Fruit fly (Drosophila melanogaster) whole organism, prepupa: ENCODE data around the gene CG2691.
A peak's percentile ranks its signal among the peaks of the same experiment; 100 is the strongest.

Source experiments
- Blimp-1 ChIP-seq: fragments of 200-800 bp; sonication (Bioruptor generic); optimal IDR thresholded peaks from 3 replicates; lab custom pipeline; 2017; ENCODE audit warnings: missing biosample characterization, missing genetic modification characterization, mild to moderate bottlenecking, moderate library complexity, missing genetic modification reagents
- CG10631 ChIP-seq: fragments of 200-800 bp; sonication (Bioruptor generic); optimal IDR thresholded peaks from 2 replicates; lab custom pipeline; 2016; ENCODE audit warnings: missing biosample characterization, missing genetic modification characterization
- CG10669 ChIP-seq: fragments of 200-800 bp; sonication (Bioruptor generic); optimal IDR thresholded peaks from 3 replicates; lab custom pipeline; 2018; ENCODE audit warnings: missing biosample characterization, mild to moderate bottlenecking, missing genetic modification characterization, moderate library complexity
- CG11294 ChIP-seq: fragments of 200-800 bp; sonication (Bioruptor generic); IDR thresholded peaks from 2 replicates; pipeline ENCODE4 v1.3.6; 2022; ENCODE audit warnings: missing biosample characterization, missing genetic modification characterization
- CG11902 ChIP-seq: fragments of 200-800 bp; sonication (Bioruptor generic); optimal IDR thresholded peaks from 3 replicates; lab custom pipeline; 2016; ENCODE audit warnings: missing biosample characterization, missing genetic modification characterization
- CG15336 ChIP-seq: fragments of 200-800 bp; sonication (Bioruptor generic); IDR thresholded peaks from 2 replicates; pipeline ENCODE4 v1.3.6; 2022; ENCODE audit warnings: missing biosample characterization, missing genetic modification characterization
- CG16779 ChIP-seq: fragments of 200-800 bp; sonication (Bioruptor generic); optimal IDR thresholded peaks from 3 replicates; lab custom pipeline; 2017; ENCODE audit warnings: missing biosample characterization, mild to moderate bottlenecking, missing genetic modification characterization
- CG3032 ChIP-seq: fragments of 200-800 bp; optimal IDR thresholded peaks from 2 replicates; lab custom pipeline; 2019; ENCODE audit warnings: missing biosample characterization, mild to moderate bottlenecking, missing genetic modification characterization, moderate library complexity
- CG31627 ChIP-seq: fragments of 200-800 bp; sonication (Bioruptor generic); optimal IDR thresholded peaks from 3 replicates; lab custom pipeline; 2016; ENCODE audit warnings: missing biosample characterization, missing genetic modification characterization
- CG34406 ChIP-seq: fragments of 200-800 bp; sonication (Bioruptor generic); optimal IDR thresholded peaks from 3 replicates; lab custom pipeline; 2016; ENCODE audit warnings: missing biosample characterization, missing genetic modification characterization
- CG6163 ChIP-seq: fragments of 200-800 bp; sonication (Bioruptor generic); IDR thresholded peaks from 3 replicates; pipeline ENCODE4 v1.3.6; 2022; ENCODE audit warnings: missing biosample characterization, missing genetic modification characterization
- CG6792 ChIP-seq: fragments of 200-800 bp; sonication (Bioruptor generic); optimal IDR thresholded peaks from 3 replicates; lab custom pipeline; 2016; ENCODE audit warnings: missing biosample characterization, missing genetic modification characterization
- CG6808 ChIP-seq: fragments of 200-800 bp; sonication (Bioruptor generic); optimal IDR thresholded peaks from 3 replicates; lab custom pipeline; 2017; ENCODE audit warnings: missing biosample characterization, missing genetic modification characterization, mild to moderate bottlenecking, moderate library complexity, missing genetic modification reagents
- CG6854 ChIP-seq: fragments of 200-800 bp; sonication (Bioruptor generic); optimal IDR thresholded peaks from 2 replicates; lab custom pipeline; 2017; ENCODE audit warnings: missing biosample characterization, mild to moderate bottlenecking, missing genetic modification characterization
- CG8319 ChIP-seq: fragments of 200-800 bp; sonication (Bioruptor generic); optimal IDR thresholded peaks from 3 replicates; lab custom pipeline; 2016; ENCODE audit warnings: missing biosample characterization, missing genetic modification characterization
- CG8632 ChIP-seq: fragments of 200-800 bp; sonication (Bioruptor generic); optimal IDR thresholded peaks from 3 replicates; lab custom pipeline; 2016; ENCODE audit warnings: missing biosample characterization, missing genetic modification characterization
- CG9139 ChIP-seq: fragments of 200-800 bp; sonication (Bioruptor generic); optimal IDR thresholded peaks from 3 replicates; lab custom pipeline; 2017; ENCODE audit warnings: missing biosample characterization, mild to moderate bottlenecking, missing genetic modification characterization
- Eip75B ChIP-seq: fragments of 200-800 bp; sonication (Bioruptor generic); optimal IDR thresholded peaks from 3 replicates; lab custom pipeline; 2016; ENCODE audit warnings: missing biosample characterization, missing genetic modification characterization
- Eip78C ChIP-seq: fragments of 200-800 bp; sonication (Bioruptor generic); peaks from one replicate; lab custom pipeline; 2016; ENCODE audit warnings: missing biosample characterization, missing genetic modification characterization
- Eip93F ChIP-seq: fragments of 200-800 bp; sonication (Bioruptor generic); optimal IDR thresholded peaks from 2 replicates; lab custom pipeline; 2016; ENCODE audit warnings: missing biosample characterization, mild to moderate bottlenecking, missing genetic modification characterization
- Ets21C ChIP-seq: fragments of 200-800 bp; sonication (Bioruptor generic); optimal IDR thresholded peaks from 3 replicates; lab custom pipeline; 2016; ENCODE audit warnings: missing biosample characterization, missing genetic modification characterization
- Ets96B ChIP-seq: fragments of 200-800 bp; optimal IDR thresholded peaks from 2 replicates; lab custom pipeline; 2019; ENCODE audit warnings: missing biosample characterization, mild to moderate bottlenecking, missing genetic modification characterization, moderate library complexity
- Hr39 ChIP-seq: fragments of 200-800 bp; sonication (Bioruptor generic); optimal IDR thresholded peaks from 2 replicates; lab custom pipeline; 2016; ENCODE audit warnings: missing biosample characterization, missing genetic modification characterization
- Lpt ChIP-seq: fragments of 200-800 bp; sonication (Bioruptor generic); optimal IDR thresholded peaks from 3 replicates; lab custom pipeline; 2016; ENCODE audit warnings: missing biosample characterization, missing genetic modification characterization
- Met ChIP-seq: fragments of 200-800 bp; sonication (Bioruptor generic); optimal IDR thresholded peaks from 3 replicates; lab custom pipeline; 2016; ENCODE audit warnings: missing biosample characterization, missing genetic modification characterization
- OdsH ChIP-seq: fragments of 200-800 bp; sonication (Bioruptor generic); optimal IDR thresholded peaks from 3 replicates; lab custom pipeline; 2016; ENCODE audit warnings: missing biosample characterization, missing genetic modification characterization
- Smox ChIP-seq: fragments of 200-800 bp; sonication (Bioruptor generic); optimal IDR thresholded peaks from 3 replicates; lab custom pipeline; 2016; ENCODE audit warnings: missing biosample characterization, missing genetic modification characterization
- Sox102F ChIP-seq: fragments of 200-800 bp; sonication (Bioruptor generic); optimal IDR thresholded peaks from 2 replicates; lab custom pipeline; 2016; ENCODE audit warnings: missing biosample characterization, mild to moderate bottlenecking, missing genetic modification characterization
- Sox15 ChIP-seq: fragments of 200-800 bp; sonication (Bioruptor generic); optimal IDR thresholded peaks from 3 replicates; lab custom pipeline; 2016; ENCODE audit warnings: missing biosample characterization, missing genetic modification characterization
- achi ChIP-seq: fragments of 200-800 bp; sonication (Bioruptor generic); optimal IDR thresholded peaks from 3 replicates; lab custom pipeline; 2016; ENCODE audit warnings: missing biosample characterization, missing genetic modification characterization
- acj6 ChIP-seq: fragments of 200-800 bp; sonication (Bioruptor generic); optimal IDR thresholded peaks from 3 replicates; lab custom pipeline; 2016; ENCODE audit warnings: missing biosample characterization, missing genetic modification characterization
- dsx ChIP-seq: fragments of 200-800 bp; optimal IDR thresholded peaks from 3 replicates; lab custom pipeline; 2019; ENCODE audit warnings: missing biosample characterization, mild to moderate bottlenecking, missing genetic modification characterization, moderate library complexity; ENCODE audit not compliant: poor library complexity, severe bottlenecking
- eg ChIP-seq: fragments of 200-800 bp; sonication (Bioruptor generic); IDR thresholded peaks from 3 replicates; pipeline ENCODE4 v1.3.6; 2022; ENCODE audit warnings: missing biosample characterization, missing genetic modification characterization
- esn ChIP-seq: fragments of 200-800 bp; sonication (Bioruptor generic); optimal IDR thresholded peaks from 2 replicates; lab custom pipeline; 2016; ENCODE audit warnings: missing biosample characterization, mild to moderate bottlenecking, missing genetic modification characterization, moderate library complexity
- fd59A ChIP-seq: fragments of 200-800 bp; sonication (Bioruptor generic); optimal IDR thresholded peaks from 2 replicates; lab custom pipeline; 2017; ENCODE audit warnings: missing biosample characterization, mild to moderate bottlenecking, missing genetic modification characterization, missing genetic modification reagents
- fkh ChIP-seq: fragments of 200-800 bp; sonication (Bioruptor generic); optimal IDR thresholded peaks from 3 replicates; lab custom pipeline; 2017; ENCODE audit warnings: missing biosample characterization, mild to moderate bottlenecking, missing genetic modification characterization, moderate library complexity
- lz ChIP-seq: fragments of 200-800 bp; sonication (Bioruptor generic); optimal IDR thresholded peaks from 3 replicates; lab custom pipeline; 2016; ENCODE audit warnings: missing biosample characterization, missing genetic modification characterization
- net ChIP-seq: fragments of 200-800 bp; sonication (Bioruptor generic); optimal IDR thresholded peaks from 3 replicates; lab custom pipeline; 2016; ENCODE audit warnings: missing biosample characterization, missing genetic modification characterization
- pdm3 ChIP-seq: fragments of 200-800 bp; sonication (Bioruptor generic); optimal IDR thresholded peaks from 3 replicates; lab custom pipeline; 2016; ENCODE audit warnings: missing biosample characterization, missing genetic modification characterization
- svp ChIP-seq: fragments of 200-800 bp; sonication (Bioruptor generic); peaks from one replicate; lab custom pipeline; 2016; ENCODE audit warnings: missing biosample characterization, missing genetic modification characterization
- topi ChIP-seq: fragments of 200-800 bp; sonication (Bioruptor generic); optimal IDR thresholded peaks from 3 replicates; lab custom pipeline; 2016; ENCODE audit warnings: missing biosample characterization, missing genetic modification characterization
- vri ChIP-seq: fragments of 200-800 bp; sonication (Bioruptor generic); optimal IDR thresholded peaks from 3 replicates; lab custom pipeline; 2016; ENCODE audit warnings: missing biosample characterization, mild to moderate bottlenecking, missing genetic modification characterization

CG2691 gene

dm6 chrX:13639998-13640691, 15.9 kb upstream of the CG2691 start (continued):
- peak; percentile 97 for TF ChIP-seq CG11294 (GFP tag; lab: Robert Waterston, UW)
- TF ChIP-seq CG34406 (GFP tag; lab: Kevin White, UChicago), result peak; percentile 98
- TF ChIP-seq CG15336 (GFP tag; lab: Robert Waterston, UW), result peak; percentile 99
- peak; percentile 94 for TF ChIP-seq lz (GFP tag; lab: Kevin White, UChicago)
- TF ChIP-seq net (GFP tag; lab: Kevin White, UChicago), result peak; percentile 99
- TF ChIP-seq Sox15 (GFP tag; lab: Kevin White, UChicago), result peak; percentile 95
- TF ChIP-seq Ets21C (GFP tag; lab: Kevin White, UChicago), result peak; percentile 91
- TF ChIP-seq Eip93F, result peak; percentile 83
- peak; percentile 97 for TF ChIP-seq topi (GFP tag; lab: Kevin White, UChicago)
- peak; percentile 94 for TF ChIP-seq CG9139 (GFP tag; lab: Kevin White, UChicago)
- TF ChIP-seq acj6, result peak; percentile 98
- peak; percentile 96 for TF ChIP-seq CG11902 (GFP tag; lab: Kevin White, UChicago)
- TF ChIP-seq Lpt (GFP tag; lab: Kevin White, UChicago), result peak; percentile 98
- peak; percentile 95 for TF ChIP-seq fd59A
- peak; percentile 97 for TF ChIP-seq CG10631 (GFP tag; lab: Kevin White, UChicago)
- peak; percentile 90 for TF ChIP-seq vri
- peak; percentile 94 for TF ChIP-seq CG6808 (GFP tag; lab: Kevin White, UChicago)
- peak; percentile 95 for TF ChIP-seq Hr39
- peak; percentile 94 for TF ChIP-seq Smox (GFP tag; lab: Kevin White, UChicago)
- TF ChIP-seq Met (GFP tag; lab: Kevin White, UChicago), result peak; percentile 95

- no peak for TF ChIP-seq esn (GFP tag; lab: Kevin White, UChicago)
- TF ChIP-seq CG31627, result no peak
Measured at dm6 chrX:13637588-13637987, 13.4 kb upstream of the CG2691 start.

- no peak for TF ChIP-seq Sox102F (GFP tag; lab: Kevin White, UChicago)
- TF ChIP-seq eg (GFP tag; lab: Robert Waterston, UW), result no peak
- TF ChIP-seq CG10631 (GFP tag; lab: Kevin White, UChicago), result no peak
Measured at dm6 chrX:13636810-13637209, 12.6 kb upstream of the CG2691 start.

- TF ChIP-seq Hr39, result no peak
- no peak for TF ChIP-seq pdm3 (GFP tag; lab: Kevin White, UChicago)
- no peak for TF ChIP-seq Eip75B
- TF ChIP-seq svp, result peak; percentile 58
- TF ChIP-seq CG3032 (tag; lab: Kevin White, UChicago), result no peak
Measured at dm6 chrX:13635000-13635368, 10.8 kb upstream of the CG2691 start.

dm6 chrX:13634254-13634999, 10.2 kb upstream of the CG2691 start:
- TF ChIP-seq CG8632, result peak; percentile 19
- peak; percentile 40 for TF ChIP-seq Sox102F (GFP tag; lab: Kevin White, UChicago)
- peak; percentile 17 for TF ChIP-seq CG6854 (GFP tag; lab: Kevin White, UChicago)
- TF ChIP-seq Lpt (GFP tag; lab: Kevin White, UChicago), result no peak
- TF ChIP-seq vri, result peak; percentile 63
- TF ChIP-seq Sox15 (GFP tag; lab: Kevin White, UChicago), result peak; percentile 16
- TF ChIP-seq Blimp-1 (GFP tag; lab: Kevin White, UChicago), result peak; percentile 4
- TF ChIP-seq Eip78C, result peak; percentile 71
- TF ChIP-seq Ets96B (tag; lab: Kevin White, UChicago), result no peak
- no peak for TF ChIP-seq CG10669 (GFP tag; lab: Kevin White, UChicago)
- TF ChIP-seq CG16779 (tag; lab: Kevin White, UChicago), result no peak
- TF ChIP-seq fkh, result peak; percentile 92
- no peak for TF ChIP-seq CG3032 (tag; lab: Kevin White, UChicago)
- TF ChIP-seq CG8319 (GFP tag; lab: Kevin White, UChicago), result no peak
- peak; percentile 24 for TF ChIP-seq Ets21C (GFP tag; lab: Kevin White, UChicago)
- TF ChIP-seq OdsH (GFP tag; lab: Kevin White, UChicago), result peak; percentile 37
- peak; percentile 35 for TF ChIP-seq achi (GFP tag; lab: Kevin White, UChicago)
- no peak for TF ChIP-seq CG10631 (GFP tag; lab: Kevin White, UChicago)
- peak; percentile 55 for TF ChIP-seq topi (GFP tag; lab: Kevin White, UChicago)
- TF ChIP-seq CG6792 (GFP tag; lab: Kevin White, UChicago), result peak; percentile 21
- TF ChIP-seq CG6163, result no peak
- peak; percentile 17 for TF ChIP-seq dsx (GFP tag; lab: Kevin White, UChicago)
